Worm (Caenorhabditis elegans): Measurements from ENCODE around the gene T28C6.7.

- TF ChIP-seq sem-2 (GFP tag; optimal IDR thresholded peaks at IDR 0.05) (no peak), cnd-1 (tag; optimal IDR thresholded peaks at IDR 0.05) (no peak), snpc-4 (tag; optimal IDR thresholded peaks at IDR 0.05) (no peak), pha-4 (tag; optimal IDR thresholded peaks at IDR 0.05) (no peak), hlh-1 (tag; optimal IDR thresholded peaks at IDR 0.05) (no peak), bed-3 (GFP tag; optimal IDR thresholded peaks at IDR 0.05) (no peak), mep-1 (tag; optimal IDR thresholded peaks at IDR 0.05) (no peak), ceh-83 (GFP tag; optimal IDR thresholded peaks at IDR 0.05) (peak; percentile 52), ztf-11 (tag; optimal IDR thresholded peaks at IDR 0.05) (no peak), mab-5 (tag; optimal IDR thresholded peaks at IDR 0.05) (no peak), unc-62 (GFP tag; optimal IDR thresholded peaks at IDR 0.05) (no peak), lin-13 (tag; optimal IDR thresholded peaks at IDR 0.05) (no peak), nhr-237 (tag; optimal IDR thresholded peaks at IDR 0.05) (no peak)
Measured at ce11 chrIV:8794895-8795665, 32.5 kb upstream of the T28C6.7 start.
